Fruit fly (Drosophila melanogaster) whole organism: ENCODE measurements around the gene CG15219.

ENCODE experiments used
- CG8478 ChIP-seq: fragments of >200 bp; optimal IDR thresholded peaks from 2 replicates; lab custom pipeline; 2018; ENCODE audit warnings: inconsistent platforms
- Dll ChIP-seq: fragments of >200 bp; optimal IDR thresholded peaks from 2 replicates; lab custom pipeline; 2017
- EcR ChIP-seq, 2 experiments: fragments of >200 bp; optimal IDR thresholded peaks; 2 replicates each; lab custom pipeline; 2017; ENCODE audit warnings: missing biosample characterization in 2 of 2, missing genetic modification characterization in 2 of 2, missing genetic modification reagents in 2 of 2
- pan ChIP-seq: fragments of >200 bp; optimal IDR thresholded peaks from 2 replicates; lab custom pipeline; 2017
- psq ChIP-seq: fragments of >200 bp; optimal IDR thresholded peaks from 2 replicates; lab custom pipeline; 2017
- usp ChIP-seq: fragments of >200 bp; optimal IDR thresholded peaks from 2 replicates; lab custom pipeline; 2017; ENCODE audit warnings: missing biosample characterization, missing genetic modification characterization, mixed read lengths

CG15219 gene

DNA sequence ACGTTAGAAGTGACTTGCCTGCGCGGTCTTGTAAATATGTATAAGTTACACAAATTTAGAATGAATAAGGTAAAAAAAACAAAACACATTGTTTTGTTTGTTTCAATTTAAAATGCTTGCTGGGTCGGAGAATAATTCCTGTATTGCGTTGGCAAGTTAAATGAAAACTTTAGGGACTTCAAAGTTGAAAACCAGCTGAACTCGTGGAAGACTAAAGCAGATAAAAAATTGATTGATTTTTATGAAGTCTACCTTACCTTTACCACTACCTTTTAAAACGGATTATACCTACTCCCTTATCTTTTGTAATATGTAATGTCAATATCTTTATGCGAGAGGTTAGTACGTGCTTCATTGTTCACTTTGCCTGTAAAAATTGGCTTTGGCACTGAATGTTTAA, 40.1 kb downstream of the CG15219 start, which contains the start of gene CG42597:
Gene CG42597, minus strand, starts transcription at position 101 of the 400 bp plus-strand sequence.
- no peak for TF ChIP-seq EcR (GFP tag; optimal IDR thresholded peaks at IDR 0.05; lab: Kevin White, UChicago)
- no peak for TF ChIP-seq usp (GFP tag; lab: Kevin White, UChicago)
- no peak for TF ChIP-seq Dll (lab: Kevin White, UChicago)
- no peak for TF ChIP-seq CG8478 (lab: Kevin White, UChicago)
- TF ChIP-seq pan, result no peak
- no peak for TF ChIP-seq psq (lab: Kevin White, UChicago)

DNA sequence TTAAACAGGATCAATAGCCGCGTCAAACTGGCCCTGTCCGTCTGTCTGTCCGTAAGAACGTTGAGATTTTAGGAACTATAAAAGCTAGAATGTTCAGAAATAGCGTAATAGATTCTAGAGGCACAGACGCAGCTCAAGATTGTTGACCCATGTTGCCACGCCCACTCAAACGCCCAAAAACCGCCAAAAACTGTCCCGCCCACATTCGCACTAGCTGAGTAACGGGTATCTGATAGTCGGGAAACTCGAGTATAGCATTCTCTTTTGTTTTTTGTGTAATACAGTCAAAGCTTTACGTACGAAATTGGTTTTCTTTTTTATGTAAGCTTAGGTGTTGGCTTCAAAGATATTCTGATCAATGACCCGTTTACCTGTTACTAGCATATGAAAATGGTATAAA, 45.5 kb downstream of the CG15219 start:
- TF ChIP-seq Dll (lab: Kevin White, UChicago) (no peak), psq (lab: Kevin White, UChicago) (no peak)
